Worm (Caenorhabditis elegans) whole organism, L4 larva: ENCODE results near the gene mpst-1.

Experiments used
- R02D3.7 ChIP-seq: fragments of 150-350 bp; sonication (generic microtip); optimal IDR thresholded peaks from 3 replicates; lab custom pipeline; 2014; ENCODE audit warnings: missing biosample characterization, missing genetic modification characterization
- ama-1 ChIP-seq: fragments of 150-350 bp; optimal IDR thresholded peaks from 2 replicates; lab custom pipeline; 2014; ENCODE audit warnings: inconsistent platforms, mixed read lengths
- hmg-1.1 ChIP-seq: fragments of 200-800 bp; sonication (Bioruptor generic); IDR thresholded peaks from 2 replicates; pipeline ENCODE4 v1.3.6; 2022; ENCODE audit warnings: missing genetic modification reagents, missing genetic modification characterization, missing compliant biosample characterization
- lsy-2 ChIP-seq, 2 experiments: fragments of 150-350 bp in 1 of 2; sonication (generic microtip) in 1 of 2; optimal IDR thresholded peaks; 2 replicates each; lab custom pipeline; 2014 to 2017; ENCODE audit warnings: missing biosample characterization in 2 of 2, missing genetic modification characterization in 2 of 2
- mdl-1 ChIP-seq, 2 experiments: fragments of 150-350 bp in 1 of 2; sonication (generic microtip) in 1 of 2; optimal IDR thresholded peaks; 2 replicates each; lab custom pipeline; 2014 to 2017; ENCODE audit warnings: missing biosample characterization in 2 of 2, missing genetic modification characterization in 2 of 2
- mep-1 ChIP-seq: fragments of 150-350 bp; sonication (generic microtip); optimal IDR thresholded peaks from 3 replicates; lab custom pipeline; 2014; ENCODE audit warnings: missing biosample characterization, missing genetic modification characterization
- nhr-77 ChIP-seq: fragments of 150-350 bp; optimal IDR thresholded peaks from 2 replicates; lab custom pipeline; 2014; ENCODE audit warnings: missing biosample characterization, missing genetic modification characterization
- tag-97 ChIP-seq: fragments of 200-800 bp; sonication (Bioruptor generic); IDR thresholded peaks from 2 replicates; pipeline ENCODE4 v1.3.6; 2022; ENCODE audit warnings: missing genetic modification characterization, missing compliant biosample characterization

DNA sequence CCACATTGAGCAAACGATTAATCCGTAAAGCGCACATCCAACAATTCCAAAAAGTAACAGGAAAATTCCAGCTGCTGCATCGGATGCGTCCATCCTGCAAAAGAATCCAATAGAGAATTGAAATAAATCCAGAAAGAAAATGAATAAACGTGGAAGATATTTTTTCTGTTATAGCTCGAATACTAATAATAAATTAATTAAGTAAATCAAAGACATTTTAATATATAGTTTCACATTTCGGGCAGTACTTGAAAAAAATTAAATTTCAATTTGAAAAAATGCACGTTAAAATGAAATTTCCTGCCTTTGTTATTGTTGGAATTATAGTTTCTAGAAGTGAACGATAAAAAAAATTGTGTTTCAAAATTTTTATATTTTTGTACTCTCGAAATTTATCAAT, 41.3 kb upstream of the mpst-1 start, which contains the start of gene R13H4.7:
- no peak for TF ChIP-seq tag-97 (GFP tag; lab: Robert Waterston, UW)
- no peak for TF ChIP-seq lsy-2 (tag; optimal IDR thresholded peaks at IDR 0.05; lab: Kevin White, UChicago)
- TF ChIP-seq mdl-1 (tag; optimal IDR thresholded peaks at IDR 0.05; lab: Kevin White, UChicago) = no peak
- TF ChIP-seq nhr-77 (tag; lab: Kevin White, UChicago) = no peak
- TF ChIP-seq ama-1 = no peak
- no peak for TF ChIP-seq mep-1 (tag; lab: Kevin White, UChicago)
- no peak for TF ChIP-seq hmg-1.1 (GFP tag; lab: Robert Waterston, UW)
- TF ChIP-seq R02D3.7 (tag; lab: Kevin White, UChicago) = no peak
